Fruit fly (Drosophila melanogaster) whole organism, embryonic: ENCODE measurements around the gene Hsp70Ab.

ENCODE experiments used
- Abd-B ChIP-seq: fragments of 200-800 bp; sonication (Bioruptor generic); optimal IDR thresholded peaks from 2 replicates; lab custom pipeline; 2018; ENCODE audit warnings: missing biosample characterization, mild to moderate bottlenecking, missing genetic modification characterization, moderate library complexity
- Ada2b ChIP-seq: fragments of 200-800 bp; sonication (Bioruptor generic); IDR thresholded peaks from 2 replicates; pipeline ENCODE4 v1.3.6; 2022; ENCODE audit warnings: missing biosample characterization, missing genetic modification characterization
- CG11695 ChIP-seq: fragments of 200-800 bp; sonication (Bioruptor generic); IDR thresholded peaks from 3 replicates; pipeline ENCODE4 v1.3.6; 2022; ENCODE audit warnings: missing biosample characterization, missing genetic modification characterization
- CG12659 ChIP-seq: fragments of 200-800 bp; sonication (Bioruptor generic); optimal IDR thresholded peaks from 3 replicates; lab custom pipeline; 2017; ENCODE audit warnings: mild to moderate bottlenecking, missing biosample characterization, missing genetic modification reagents, missing genetic modification characterization
- CG13296 ChIP-seq: fragments of 200-800 bp; sonication (Bioruptor generic); optimal IDR thresholded peaks from 3 replicates; lab custom pipeline; 2018; ENCODE audit warnings: missing biosample characterization, mild to moderate bottlenecking, missing genetic modification characterization
- CG13424 ChIP-seq: fragments of 200-800 bp; sonication (Bioruptor generic); optimal IDR thresholded peaks from 2 replicates; lab custom pipeline; 2019; ENCODE audit warnings: missing biosample characterization, mild to moderate bottlenecking, missing genetic modification characterization, moderate library complexity
- CG17385 ChIP-seq: fragments of 200-800 bp; sonication (Bioruptor generic); optimal IDR thresholded peaks from 3 replicates; lab custom pipeline; 2018; ENCODE audit warnings: missing biosample characterization, mild to moderate bottlenecking, missing genetic modification characterization
- CG17829 ChIP-seq: fragments of 200-800 bp; optimal IDR thresholded peaks from 2 replicates; lab custom pipeline; 2019; ENCODE audit warnings: missing biosample characterization, mild to moderate bottlenecking, missing genetic modification characterization, moderate library complexity
- CG18599 ChIP-seq: fragments of 200-800 bp; sonication (Bioruptor generic); optimal IDR thresholded peaks from 3 replicates; lab custom pipeline; 2017; ENCODE audit warnings: missing biosample characterization, missing genetic modification characterization, mild to moderate bottlenecking, moderate library complexity, missing genetic modification reagents
- CG2875 ChIP-seq: fragments of 200-800 bp; sonication (Bioruptor generic); optimal IDR thresholded peaks from 2 replicates; lab custom pipeline; 2017; ENCODE audit warnings: missing biosample characterization, mild to moderate bottlenecking, missing genetic modification characterization, missing genetic modification reagents
- CG3065 ChIP-seq: fragments of 200-800 bp; sonication (Bioruptor generic); optimal IDR thresholded peaks from 2 replicates; lab custom pipeline; 2016; ENCODE audit warnings: missing biosample characterization, missing genetic modification characterization
- CG31365 ChIP-seq: fragments of 200-800 bp; sonication (Bioruptor generic); optimal IDR thresholded peaks from 2 replicates; lab custom pipeline; 2018; ENCODE audit warnings: missing biosample characterization, mild to moderate bottlenecking, missing genetic modification characterization
- CG3163 ChIP-seq: fragments of 200-800 bp; sonication (Bioruptor generic); optimal IDR thresholded peaks from 3 replicates; lab custom pipeline; 2016; ENCODE audit warnings: missing biosample characterization, missing genetic modification characterization
- CG3407 ChIP-seq: fragments of 200-800 bp; sonication (Bioruptor generic); optimal IDR thresholded peaks from 2 replicates; lab custom pipeline; 2018; ENCODE audit warnings: missing biosample characterization, mild to moderate bottlenecking, missing genetic modification characterization
- CG5180 ChIP-seq: fragments of 200-800 bp; sonication (Bioruptor generic); optimal IDR thresholded peaks from 3 replicates; lab custom pipeline; 2017; ENCODE audit warnings: missing biosample characterization, missing genetic modification characterization, mild to moderate bottlenecking, moderate library complexity, missing genetic modification reagents
- CG6272 ChIP-seq: fragments of 200-800 bp; sonication (Bioruptor generic); IDR thresholded peaks from 2 replicates; pipeline ENCODE4 v1.3.6; 2022; ENCODE audit warnings: missing biosample characterization, missing genetic modification characterization
- CG6654 ChIP-seq: fragments of 200-800 bp; sonication (Bioruptor generic); optimal IDR thresholded peaks from 2 replicates; lab custom pipeline; 2017; ENCODE audit warnings: missing biosample characterization, mild to moderate bottlenecking, missing genetic modification characterization
- CG7271 ChIP-seq: fragments of 200-800 bp; sonication (Bioruptor generic); optimal IDR thresholded peaks from 2 replicates; lab custom pipeline; 2018; ENCODE audit warnings: missing biosample characterization, mild to moderate bottlenecking, missing genetic modification characterization, moderate library complexity
- CG7987 ChIP-seq: fragments of 200-800 bp; sonication (Bioruptor generic); optimal IDR thresholded peaks from 2 replicates; lab custom pipeline; 2018; ENCODE audit warnings: missing biosample characterization, mild to moderate bottlenecking, missing genetic modification characterization, moderate library complexity
- CG8359 ChIP-seq: fragments of 200-800 bp; sonication (Bioruptor generic); optimal IDR thresholded peaks from 2 replicates; lab custom pipeline; 2017; ENCODE audit warnings: missing biosample characterization, mild to moderate bottlenecking, missing genetic modification characterization, borderline replicate concordance
- CG8924 ChIP-seq: fragments of 200-800 bp; optimal IDR thresholded peaks from 3 replicates; lab custom pipeline; 2019; ENCODE audit warnings: missing biosample characterization, mild to moderate bottlenecking, missing genetic modification characterization, moderate library complexity
- CHES-1-like ChIP-seq: fragments of 200-800 bp; sonication (Bioruptor generic); optimal IDR thresholded peaks from 2 replicates; lab custom pipeline; 2016; ENCODE audit warnings: missing biosample characterization, missing genetic modification characterization
- HHEX ChIP-seq: fragments of 200-800 bp; sonication (Bioruptor generic); optimal IDR thresholded peaks from 3 replicates; lab custom pipeline; 2017; ENCODE audit warnings: missing biosample characterization, mild to moderate bottlenecking, missing genetic modification characterization, missing genetic modification reagents
- HLH4C ChIP-seq: fragments of 200-800 bp; sonication (Bioruptor generic); IDR thresholded peaks from 3 replicates; pipeline ENCODE4 v1.3.6; 2022; ENCODE audit warnings: missing biosample characterization, missing genetic modification characterization; ENCODE audit not compliant: partially characterized antibody
- Lpt ChIP-seq: fragments of >200 bp; optimal IDR thresholded peaks from 2 replicates; lab custom pipeline; 2018; ENCODE audit warnings: missing biosample characterization, missing genetic modification characterization
- Opbp ChIP-seq: fragments of 200-800 bp; sonication (Bioruptor generic); IDR thresholded peaks from 3 replicates; pipeline ENCODE4 v1.3.6; 2022; ENCODE audit warnings: missing biosample characterization, missing genetic modification characterization; ENCODE audit not compliant: partially characterized antibody
- Xrp1 ChIP-seq: fragments of 200-800 bp; sonication (Bioruptor generic); IDR thresholded peaks from 2 replicates; pipeline ENCODE4 v1.3.6; 2022; ENCODE audit warnings: missing biosample characterization, missing genetic modification characterization
- al ChIP-seq: fragments of 200-800 bp; sonication (Bioruptor generic); IDR thresholded peaks from 2 replicates; pipeline ENCODE4 v1.3.6; 2022; ENCODE audit warnings: missing biosample characterization, missing genetic modification characterization
- ase ChIP-seq: fragments of 200-800 bp; sonication (Bioruptor generic); IDR thresholded peaks from 3 replicates; pipeline ENCODE4 v1.3.6; 2022; ENCODE audit warnings: missing biosample characterization, missing genetic modification characterization
- btn ChIP-seq: fragments of 200-800 bp; sonication (Bioruptor generic); optimal IDR thresholded peaks from 2 replicates; lab custom pipeline; 2016; ENCODE audit warnings: missing biosample characterization, missing genetic modification characterization
- chif ChIP-seq, 2 experiments: fragments of 200-800 bp; sonication (Bioruptor generic); optimal IDR thresholded peaks; 3 replicates each; lab custom pipeline; 2016; ENCODE audit warnings: missing biosample characterization in 2 of 2, missing genetic modification characterization in 2 of 2
- corto ChIP-seq: fragments of 200-800 bp; sonication (Bioruptor generic); optimal IDR thresholded peaks from 2 replicates; lab custom pipeline; 2016; ENCODE audit warnings: missing biosample characterization, mild to moderate bottlenecking, missing genetic modification characterization, moderate library complexity
- croc ChIP-seq: fragments of 200-800 bp; sonication (Bioruptor generic); conservative IDR thresholded peaks from 3 replicates; pipeline ENCODE4 v1.3.6; 2022; ENCODE audit warnings: missing biosample characterization, missing genetic modification characterization
- dpn ChIP-seq, 2 experiments: fragments of 200-800 bp; sonication (Bioruptor generic); optimal IDR thresholded peaks; 3 replicates each; lab custom pipeline; 2016; ENCODE audit warnings: missing biosample characterization in 2 of 2, missing genetic modification characterization in 2 of 2
- en ChIP-seq: fragments of 200-800 bp; sonication (Bioruptor generic); optimal IDR thresholded peaks from 2 replicates; lab custom pipeline; 2016; ENCODE audit warnings: missing biosample characterization, missing genetic modification characterization
- fd3F ChIP-seq: fragments of 200-800 bp; sonication (Bioruptor generic); optimal IDR thresholded peaks from 2 replicates; lab custom pipeline; 2018; ENCODE audit warnings: missing biosample characterization, mild to moderate bottlenecking, missing genetic modification characterization, moderate library complexity
- gsb-n ChIP-seq: fragments of 200-800 bp; sonication (Bioruptor generic); optimal IDR thresholded peaks from 3 replicates; lab custom pipeline; 2018; ENCODE audit warnings: missing biosample characterization, mild to moderate bottlenecking, missing genetic modification characterization
- kah ChIP-seq: fragments of 200-800 bp; sonication (Bioruptor generic); optimal IDR thresholded peaks from 2 replicates; lab custom pipeline; 2018; ENCODE audit warnings: missing biosample characterization, mild to moderate bottlenecking, missing genetic modification characterization
- lmd ChIP-seq: fragments of 200-800 bp; sonication (Bioruptor generic); IDR thresholded peaks from 2 replicates; pipeline ENCODE4 v1.3.6; 2022; ENCODE audit warnings: missing biosample characterization, missing genetic modification characterization
- nau ChIP-seq: fragments of 200-800 bp; sonication (Bioruptor generic); optimal IDR thresholded peaks from 3 replicates; lab custom pipeline; 2017; ENCODE audit warnings: missing biosample characterization, mild to moderate bottlenecking, missing genetic modification characterization, missing genetic modification reagents
- oc ChIP-seq: fragments of 200-800 bp; sonication (Bioruptor generic); optimal IDR thresholded peaks from 2 replicates; lab custom pipeline; 2018; ENCODE audit warnings: missing biosample characterization, mild to moderate bottlenecking, missing genetic modification characterization, moderate library complexity
- p53 ChIP-seq: fragments of 200-800 bp; sonication (Bioruptor generic); optimal IDR thresholded peaks from 2 replicates; lab custom pipeline; 2016; ENCODE audit warnings: missing biosample characterization, missing genetic modification characterization
- pan ChIP-seq, 4 experiments: fragments of >200 bp in 3 of 4; fragments of 200-800 bp in 1 of 4; sonication (Bioruptor generic) in 1 of 4; optimal IDR thresholded peaks in 3 of 4; IDR thresholded peaks in 1 of 4; 2 replicates each; pipeline versions ENCODE4 v1.3.6 to Lab custom; 2017 to 2022; ENCODE audit warnings: missing biosample characterization in 2 of 4, missing genetic modification characterization in 2 of 4, mixed read lengths in 1 of 4
- pros ChIP-seq: fragments of 200-800 bp; sonication (Bioruptor generic); optimal IDR thresholded peaks from 3 replicates; lab custom pipeline; 2019; ENCODE audit warnings: missing biosample characterization, mild to moderate bottlenecking, missing genetic modification characterization, moderate library complexity
- rib ChIP-seq: fragments of 200-800 bp; sonication (Bioruptor generic); IDR thresholded peaks from 2 replicates; pipeline ENCODE4 v1.3.6; 2022; ENCODE audit warnings: missing biosample characterization, missing genetic modification characterization
- sc ChIP-seq, 3 experiments: fragments of >200 bp in 2 of 3; fragments of 200-800 bp in 1 of 3; sonication (Bioruptor generic) in 1 of 3; optimal IDR thresholded peaks; 2 replicates in 2 of 3; 3 replicates in 1 of 3; lab custom pipeline; 2017; ENCODE audit warnings: mild to moderate bottlenecking in 1 of 3, missing biosample characterization in 1 of 3, missing genetic modification characterization in 1 of 3, missing genetic modification reagents in 1 of 3
- sens ChIP-seq: fragments of 200-800 bp; sonication (Bioruptor generic); peaks from one replicate; lab custom pipeline; 2016; ENCODE audit warnings: missing biosample characterization, missing genetic modification characterization
- unpg ChIP-seq: fragments of 200-800 bp; sonication (Bioruptor generic); optimal IDR thresholded peaks from 3 replicates; lab custom pipeline; 2018; ENCODE audit warnings: missing biosample characterization, mild to moderate bottlenecking, missing genetic modification characterization, moderate library complexity
- vvl ChIP-seq: fragments of 200-800 bp; sonication (Bioruptor generic); IDR thresholded peaks from 2 replicates; pipeline ENCODE4 v1.3.6; 2022; ENCODE audit warnings: missing biosample characterization, missing genetic modification characterization

Hsp70Ab gene

dm6 chr3R:11948903-11949358, 9.4 kb upstream of the Hsp70Ab start, which contains the start of gene Cad87A:
TSS of gene Cad87A (minus strand) at chr3R:11949129.
- TF ChIP-seq CG13424 (tag; lab: Kevin White, UChicago): no peak
- no peak for TF ChIP-seq CG8359 (GFP tag; lab: Kevin White, UChicago)
- TF ChIP-seq CG17385: no peak
- TF ChIP-seq nau (GFP tag; lab: Kevin White, UChicago): peak; percentile 35
- TF ChIP-seq CG7271: peak; percentile 31
- TF ChIP-seq CG3163: peak; percentile 49
- peak; percentile 47 for TF ChIP-seq CG18599 (GFP tag; lab: Kevin White, UChicago)
- TF ChIP-seq lmd (GFP tag; lab: Robert Waterston, UW): no peak
- TF ChIP-seq corto: no peak
- TF ChIP-seq CG5180 (GFP tag; lab: Kevin White, UChicago): peak; percentile 46
- peak; percentile 54 for TF ChIP-seq CHES-1-like
- no peak for TF ChIP-seq CG11695 (GFP tag; lab: Robert Waterston, UW)
- peak; percentile 15 for TF ChIP-seq unpg (GFP tag; lab: Kevin White, UChicago)
- TF ChIP-seq al: no peak
- peak; percentile 45 for TF ChIP-seq oc (tag; lab: Kevin White, UChicago)
- no peak for TF ChIP-seq chif (GFP tag; optimal IDR thresholded peaks at IDR 0.05; lab: Kevin White, UChicago)
- no peak for TF ChIP-seq Xrp1 (GFP tag; lab: Robert Waterston, UW)
- TF ChIP-seq CG7987 (GFP tag; lab: Kevin White, UChicago): no peak
- TF ChIP-seq Lpt: no peak
- no peak for TF ChIP-seq btn (GFP tag; lab: Kevin White, UChicago)
- TF ChIP-seq HLH4C (GFP tag; lab: Robert Waterston, UW): no peak
- TF ChIP-seq CG8924 (tag; lab: Kevin White, UChicago): peak; percentile 78
- TF ChIP-seq vvl: no peak
- TF ChIP-seq Abd-B (GFP tag; lab: Kevin White, UChicago): no peak
- no peak for TF ChIP-seq sc (optimal IDR thresholded peaks at IDR 0.05; lab: Kevin White, UChicago)
- TF ChIP-seq sc (GFP tag; optimal IDR thresholded peaks at IDR 0.05; lab: Kevin White, UChicago): no peak
- peak; percentile 13 for TF ChIP-seq HHEX (GFP tag; lab: Kevin White, UChicago)
- no peak for TF ChIP-seq CG6272 (GFP tag; lab: Robert Waterston, UW)
- TF ChIP-seq kah: peak; percentile 97
- peak; percentile 50 for TF ChIP-seq CG2875 (GFP tag; lab: Kevin White, UChicago)
- TF ChIP-seq dpn (GFP tag; optimal IDR thresholded peaks at IDR 0.05; lab: Kevin White, UChicago): peak in 1 of 2 experiments; percentile 5
- TF ChIP-seq ase: no peak
- peak; percentile 69 for TF ChIP-seq CG17829
- no peak for TF ChIP-seq Ada2b (GFP tag; lab: Robert Waterston, UW)
- TF ChIP-seq CG6654 (GFP tag; lab: Kevin White, UChicago): no peak
- peak; percentile 14 for TF ChIP-seq CG3407 (GFP tag; lab: Kevin White, UChicago)
- no peak for TF ChIP-seq en (GFP tag; lab: Kevin White, UChicago)
- TF ChIP-seq pros (GFP tag; lab: Kevin White, UChicago): peak; percentile 52
- no peak for TF ChIP-seq croc (GFP tag; lab: Robert Waterston, UW)
- TF ChIP-seq CG12659 (GFP tag; lab: Kevin White, UChicago): peak; percentile 21
- peak; percentile 57 for TF ChIP-seq p53 (GFP tag; lab: Kevin White, UChicago)
- TF ChIP-seq gsb-n: peak; percentile 66
- TF ChIP-seq Opbp: no peak
- TF ChIP-seq CG13296 (GFP tag; lab: Kevin White, UChicago): peak; percentile 45
- no peak for TF ChIP-seq fd3F (GFP tag; lab: Kevin White, UChicago)
- TF ChIP-seq CG3065: no peak
- TF ChIP-seq sens (GFP tag; lab: Kevin White, UChicago): peak; percentile 77
- no peak for TF ChIP-seq rib (GFP tag; lab: Robert Waterston, UW)
- TF ChIP-seq pan (optimal IDR thresholded peaks at IDR 0.05; lab: Kevin White, UChicago): no peak
- TF ChIP-seq pan (GFP tag; optimal IDR thresholded peaks at IDR 0.05 in 1 of 2, IDR thresholded peaks at IDR 0.05 in 1 of 2): no peak
- TF ChIP-seq CG31365: peak; percentile 51
